Worm (Caenorhabditis elegans): ENCODE measurements around the gene ptp-2.

The ptp-2 gene

ce11 chrII:5918149-5918697, at the start of gene ptp-2:
TSS of gene ptp-2 (plus strand) at chrII:5918647.
- TF ChIP-seq hif-1 (tag; optimal IDR thresholded peaks at IDR 0.05) = peak in 1 of 2 experiments; percentile 27
- peak in 1 of 2 experiments; percentile 70 for TF ChIP-seq unc-62 (GFP tag; optimal IDR thresholded peaks at IDR 0.05 in 1 of 2)
- TF ChIP-seq unc-62 (tag; optimal IDR thresholded peaks at IDR 0.05) = no peak
- peak; percentile 61 for TF ChIP-seq mep-1 (tag; optimal IDR thresholded peaks at IDR 0.05)
- peak; percentile 96 for TF ChIP-seq T20F7.1 (GFP tag; optimal IDR thresholded peaks at IDR 0.05)
- no peak for TF ChIP-seq nhr-42 (GFP tag; IDR thresholded peaks at IDR 0.05)
- peak; percentile 25 for TF ChIP-seq R02D3.7 (tag; optimal IDR thresholded peaks at IDR 0.05)
- no peak for TF ChIP-seq gei-8 (GFP tag; optimal IDR thresholded peaks at IDR 0.05)
- peak; percentile 5 for TF ChIP-seq ama-1 (optimal IDR thresholded peaks at IDR 0.05)
- no peak for TF ChIP-seq mdt-29 (GFP tag; IDR thresholded peaks at IDR 0.05)
- peak; percentile 11 for TF ChIP-seq dve-1 (tag; optimal IDR thresholded peaks at IDR 0.05; ENCODE audit: insufficient read depth)
- peak; percentile 65 for TF ChIP-seq mes-2 (tag; optimal IDR thresholded peaks at IDR 0.05; ENCODE audit: poor library complexity, severe bottlenecking)
- TF ChIP-seq lin-1 (GFP tag; IDR thresholded peaks at IDR 0.05) = no peak
- TF ChIP-seq lin-38 (GFP tag; IDR thresholded peaks at IDR 0.05) = peak; percentile 45; the same call in 1 of the 2 replicates
- TF ChIP-seq nhr-237 (tag; optimal IDR thresholded peaks at IDR 0.05) = no peak
- peak; percentile 93 for TF ChIP-seq Y48G9A.11 (GFP tag; IDR thresholded peaks at IDR 0.05)
- no peak for TF ChIP-seq daf-16 (GFP tag; optimal IDR thresholded peaks at IDR 0.05)
- peak; percentile 1 for TF ChIP-seq daf-16 (tag; optimal IDR thresholded peaks at IDR 0.05)
- TF ChIP-seq spr-1 (tag; optimal IDR thresholded peaks at IDR 0.05) = no peak
- peak in 1 of 2 experiments; percentile 64 for TF ChIP-seq lsy-2 (tag; optimal IDR thresholded peaks at IDR 0.05)

- TF ChIP-seq unc-62 (GFP tag; optimal IDR thresholded peaks at IDR 0.05 in 1 of 2) (peak in 1 of 2 experiments; percentile 93), unc-62 (tag; optimal IDR thresholded peaks at IDR 0.05) (no peak), ceh-20 (GFP tag; IDR thresholded peaks at IDR 0.05) (peak; percentile 35; the same call in 1 of the 2 replicates), daf-8 (GFP tag; IDR thresholded peaks at IDR 0.05) (no peak)
Measured at ce11 chrII:5871508-5871907, 46.9 kb upstream of the ptp-2 start.

- TF ChIP-seq nhr-28 (tag; optimal IDR thresholded peaks at IDR 0.05) (peak; percentile 76), hlh-11 (tag; optimal IDR thresholded peaks at IDR 0.05) (peak; percentile 16), dve-1 (tag; optimal IDR thresholded peaks at IDR 0.05; ENCODE audit: insufficient read depth) (peak; percentile 0), Y75B8A.6 (GFP tag; IDR thresholded peaks at IDR 0.05) (no peak), php-3 (GFP tag; IDR thresholded peaks at IDR 0.05) (no peak), daf-16 (GFP tag; optimal IDR thresholded peaks at IDR 0.05) (no peak), daf-16 (tag; optimal IDR thresholded peaks at IDR 0.05) (peak; percentile 56), pqm-1 (tag; optimal IDR thresholded peaks at IDR 0.05) (peak; percentile 25), ceh-82 (tag; optimal IDR thresholded peaks at IDR 0.05) (no peak), pha-4 (GFP tag; IDR thresholded peaks at IDR 0.05) (no peak), pha-4 (tag; optimal IDR thresholded peaks at IDR 0.05) (no peak)
Measured at ce11 chrII:5872414-5872813, 46.0 kb upstream of the ptp-2 start.

- no peak for TF ChIP-seq Y5F2A.4 (GFP tag; optimal IDR thresholded peaks at IDR 0.05)
- TF ChIP-seq ces-1 (GFP tag; optimal IDR thresholded peaks at IDR 0.05) = no peak
- TF ChIP-seq fkh-10 (GFP tag; optimal IDR thresholded peaks at IDR 0.05) = peak; percentile 43
- no peak for TF ChIP-seq daf-16 (GFP tag; optimal IDR thresholded peaks at IDR 0.05)
- peak; percentile 64 for TF ChIP-seq daf-16 (tag; optimal IDR thresholded peaks at IDR 0.05)
- no peak for TF ChIP-seq ctbp-1 (GFP tag; IDR thresholded peaks at IDR 0.05)
- TF ChIP-seq lin-38 (GFP tag; IDR thresholded peaks at IDR 0.05) = peak; percentile 88
- TF ChIP-seq ceh-32 (tag; optimal IDR thresholded peaks at IDR 0.05; ENCODE audit: poor library complexity) = no peak
- peak; percentile 79 for TF ChIP-seq dmd-6 (GFP tag; IDR thresholded peaks at IDR 0.05)
- peak; percentile 10 for TF ChIP-seq lin-13 (GFP tag; optimal IDR thresholded peaks at IDR 0.05)
- no peak for TF ChIP-seq T26A8.4 (GFP tag; IDR thresholded peaks at IDR 0.05)
- TF ChIP-seq pqm-1 (tag; optimal IDR thresholded peaks at IDR 0.05) = peak; percentile 26
- TF ChIP-seq spr-3 (GFP tag; optimal IDR thresholded peaks at IDR 0.05) = no peak
- TF ChIP-seq hmg-1.1 (GFP tag; IDR thresholded peaks at IDR 0.05) = 0 out of 2 replicates have a peak, but pooled peaks have one; percentile 8
- TF ChIP-seq unc-130 (GFP tag; optimal IDR thresholded peaks at IDR 0.05) = peak; percentile 49
- peak; percentile 68 for TF ChIP-seq T20F7.1 (GFP tag; optimal IDR thresholded peaks at IDR 0.05)
- peak; percentile 86 for TF ChIP-seq dve-1 (tag; optimal IDR thresholded peaks at IDR 0.05; ENCODE audit: insufficient read depth)
- TF ChIP-seq F37D6.2 (tag; optimal IDR thresholded peaks at IDR 0.05) = peak; percentile 17
- no peak for TF ChIP-seq gei-8 (GFP tag; optimal IDR thresholded peaks at IDR 0.05)
- TF ChIP-seq mes-2 (tag; optimal IDR thresholded peaks at IDR 0.05; ENCODE audit: poor library complexity, severe bottlenecking) = peak; percentile 71
- peak; percentile 72 for TF ChIP-seq hlh-11 (tag; optimal IDR thresholded peaks at IDR 0.05)
- peak; percentile 53 for TF ChIP-seq mep-1 (tag; optimal IDR thresholded peaks at IDR 0.05)
- peak in 1 of 2 experiments; percentile 30 for TF ChIP-seq lsy-2 (tag; optimal IDR thresholded peaks at IDR 0.05)
- peak; percentile 19 for TF ChIP-seq hlh-30 (tag; optimal IDR thresholded peaks at IDR 0.05; ENCODE audit: insufficient read depth)
Measured at ce11 chrII:5873564-5874070, 44.8 kb upstream of the ptp-2 start, which contains the start of gene tex-2. TSS of gene tex-2 (minus strand) at chrII:5873614.
